Worm (Caenorhabditis elegans): ENCODE results near the gene tbc-9.
A peak's percentile ranks its signal among the peaks of the same experiment; 100 is the strongest.

Gene tbc-9

ce11 chrIV:13525223-13525622, 22.6 kb upstream of the tbc-9 start:
- no peak for TF ChIP-seq pha-4 (tag; optimal IDR thresholded peaks at IDR 0.05)
- peak; percentile 87 for TF ChIP-seq nfya-1 (tag; optimal IDR thresholded peaks at IDR 0.05; ENCODE audit: insufficient read depth)
- no peak for TF ChIP-seq egl-27 (tag; optimal IDR thresholded peaks at IDR 0.05)
- TF ChIP-seq elt-1 (tag; optimal IDR thresholded peaks at IDR 0.05): no peak
- TF ChIP-seq lsy-12 (tag; optimal IDR thresholded peaks at IDR 0.05): no peak
- no peak for TF ChIP-seq ztf-11 (tag; optimal IDR thresholded peaks at IDR 0.05)
- TF ChIP-seq lin-39 (tag; optimal IDR thresholded peaks at IDR 0.05): no peak
- TF ChIP-seq ama-1 (optimal IDR thresholded peaks at IDR 0.05): no peak

ce11 chrIV:13521785-13522184, 19.1 kb upstream of the tbc-9 start, which contains the start of gene dcap-2:
Gene dcap-2 (minus strand): TSS chrIV:13521870.
- TF ChIP-seq ceh-16 (tag; optimal IDR thresholded peaks at IDR 0.05) (no peak), ztf-4 (tag; optimal IDR thresholded peaks at IDR 0.05) (no peak), ceh-82 (tag; optimal IDR thresholded peaks at IDR 0.05) (no peak), ama-1 (optimal IDR thresholded peaks at IDR 0.05) (no peak), elt-1 (tag; optimal IDR thresholded peaks at IDR 0.05) (no peak), egl-5 (tag; optimal IDR thresholded peaks at IDR 0.05) (no peak), ztf-11 (tag; optimal IDR thresholded peaks at IDR 0.05) (no peak), nhr-237 (tag; optimal IDR thresholded peaks at IDR 0.05) (no peak), daf-12 (tag; optimal IDR thresholded peaks at IDR 0.05) (no peak), tbx-2 (tag; optimal IDR thresholded peaks at IDR 0.05) (no peak), R02D3.7 (tag; optimal IDR thresholded peaks at IDR 0.05) (no peak), lin-15B (tag; optimal IDR thresholded peaks at IDR 0.05) (peak; percentile 8), fkh-10 (GFP tag; optimal IDR thresholded peaks at IDR 0.05) (no peak), fkh-2 (tag; optimal IDR thresholded peaks at IDR 0.05) (no peak), jun-1 (tag; optimal IDR thresholded peaks at IDR 0.05) (no peak), mml-1 (tag; optimal IDR thresholded peaks at IDR 0.05) (no peak), lsy-12 (tag; optimal IDR thresholded peaks at IDR 0.05) (no peak), ceh-28 (tag; optimal IDR thresholded peaks at IDR 0.05) (peak; percentile 35), mdl-1 (tag; optimal IDR thresholded peaks at IDR 0.05) (no peak), nhr-77 (tag; optimal IDR thresholded peaks at IDR 0.05) (no peak), nhr-76 (tag; optimal IDR thresholded peaks at IDR 0.05) (no peak), nhr-25 (tag; optimal IDR thresholded peaks at IDR 0.05) (no peak), unc-62 (GFP tag; optimal IDR thresholded peaks at IDR 0.05) (no peak), nfya-1 (tag; optimal IDR thresholded peaks at IDR 0.05; ENCODE audit: insufficient read depth) (peak; percentile 46), fos-1 (tag; optimal IDR thresholded peaks at IDR 0.05) (no peak), nhr-28 (tag; optimal IDR thresholded peaks at IDR 0.05) (no peak), pha-4 (tag; optimal IDR thresholded peaks at IDR 0.05) (peak; percentile 68), lin-39 (tag; optimal IDR thresholded peaks at IDR 0.05) (no peak), hmg-11 (tag; optimal IDR thresholded peaks at IDR 0.05) (peak; percentile 71), nhr-43 (tag; optimal IDR thresholded peaks at IDR 0.05; ENCODE audit: poor library complexity, severe bottlenecking) (no peak), nhr-11 (tag; optimal IDR thresholded peaks at IDR 0.05) (no peak), zag-1 (tag; optimal IDR thresholded peaks at IDR 0.05) (no peak)

- TF ChIP-seq ama-1 (optimal IDR thresholded peaks at IDR 0.05): peak; percentile 11
- no peak for TF ChIP-seq aly-2 (tag; optimal IDR thresholded peaks at IDR 0.05)
- TF ChIP-seq nhr-12 (tag; optimal IDR thresholded peaks at IDR 0.05): no peak
- TF ChIP-seq R02D3.7 (tag; optimal IDR thresholded peaks at IDR 0.05): no peak
Observed at ce11 chrIV:13513010-13513409, 10.4 kb upstream of the tbc-9 start.

ce11 chrIV:13512112-13512569, 9.5 kb upstream of the tbc-9 start, which contains the start of gene puf-3:
Gene puf-3 (minus strand): TSS chrIV:13512162.
- TF ChIP-seq fkh-2 (tag; optimal IDR thresholded peaks at IDR 0.05): no peak
- TF ChIP-seq skn-1 (tag; optimal IDR thresholded peaks at IDR 0.05): no peak
- TF ChIP-seq tbx-2 (tag; optimal IDR thresholded peaks at IDR 0.05): no peak

ce11 chrIV:13510049-13510448, 7.4 kb upstream of the tbc-9 start:
- TF ChIP-seq ceh-82 (tag; optimal IDR thresholded peaks at IDR 0.05) (no peak), nhr-237 (tag; optimal IDR thresholded peaks at IDR 0.05) (no peak), egl-5 (tag; optimal IDR thresholded peaks at IDR 0.05) (no peak), pqm-1 (tag; optimal IDR thresholded peaks at IDR 0.05) (no peak), ztf-11 (tag; optimal IDR thresholded peaks at IDR 0.05) (no peak), nhr-28 (tag; optimal IDR thresholded peaks at IDR 0.05) (no peak), elt-3 (tag; optimal IDR thresholded peaks at IDR 0.05) (no peak), nhr-12 (tag; optimal IDR thresholded peaks at IDR 0.05) (no peak), jun-1 (tag; optimal IDR thresholded peaks at IDR 0.05) (no peak), fkh-10 (GFP tag; optimal IDR thresholded peaks at IDR 0.05) (no peak), fkh-2 (tag; optimal IDR thresholded peaks at IDR 0.05) (no peak), egl-27 (tag; optimal IDR thresholded peaks at IDR 0.05) (no peak), eor-1 (tag; optimal IDR thresholded peaks at IDR 0.05) (no peak), skn-1 (tag; optimal IDR thresholded peaks at IDR 0.05) (no peak)
